Fruit fly (Drosophila melanogaster) whole organism, embryonic: ENCODE data around the gene CG11560.

Experiments used
- B-H1 ChIP-seq: fragments of 200-800 bp; sonication (Bioruptor generic); IDR thresholded peaks from 3 replicates; pipeline ENCODE4 v1.3.6; 2022; ENCODE audit warnings: missing biosample characterization, missing genetic modification characterization
- Bgb ChIP-seq: fragments of 200-800 bp; sonication (Bioruptor generic); IDR thresholded peaks from 2 replicates; pipeline ENCODE4 v1.3.6; 2022; ENCODE audit warnings: missing biosample characterization, missing genetic modification characterization; ENCODE audit not compliant: partially characterized antibody
- Bteb2 ChIP-seq: fragments of 200-800 bp; sonication (Bioruptor generic); optimal IDR thresholded peaks from 2 replicates; lab custom pipeline; 2016; ENCODE audit warnings: missing biosample characterization, missing genetic modification characterization
- CG10543 ChIP-seq: fragments of 200-800 bp; sonication (Bioruptor generic); optimal IDR thresholded peaks from 3 replicates; lab custom pipeline; 2017; ENCODE audit warnings: missing biosample characterization, mild to moderate bottlenecking, missing genetic modification characterization, moderate library complexity
- CG12155 ChIP-seq: fragments of 200-800 bp; sonication (Bioruptor generic); optimal IDR thresholded peaks from 3 replicates; lab custom pipeline; 2016; ENCODE audit warnings: missing biosample characterization, missing genetic modification characterization
- CG12299 ChIP-seq: fragments of 200-800 bp; sonication (Bioruptor generic); optimal IDR thresholded peaks from 2 replicates; lab custom pipeline; 2018; ENCODE audit warnings: missing biosample characterization, mild to moderate bottlenecking, missing genetic modification characterization
- CG12391 ChIP-seq: fragments of 200-800 bp; sonication (Bioruptor generic); optimal IDR thresholded peaks from 3 replicates; lab custom pipeline; 2018; ENCODE audit warnings: missing biosample characterization, mild to moderate bottlenecking, missing genetic modification characterization, moderate library complexity
- CG13775 ChIP-seq: fragments of 200-800 bp; sonication (Bioruptor generic); optimal IDR thresholded peaks from 3 replicates; lab custom pipeline; 2017; ENCODE audit warnings: missing biosample characterization, mild to moderate bottlenecking, missing genetic modification characterization
- CG14965 ChIP-seq: fragments of 200-800 bp; sonication (Bioruptor generic); optimal IDR thresholded peaks from 2 replicates; lab custom pipeline; 2016; ENCODE audit warnings: missing biosample characterization, missing genetic modification characterization, borderline replicate concordance
- CG17361 ChIP-seq: fragments of 200-800 bp; sonication (Bioruptor generic); IDR thresholded peaks from 3 replicates; pipeline ENCODE4 v1.3.6; 2022; ENCODE audit warnings: missing biosample characterization, missing genetic modification characterization
- CG17912 ChIP-seq: fragments of 200-800 bp; sonication (Bioruptor generic); optimal IDR thresholded peaks from 2 replicates; lab custom pipeline; 2018; ENCODE audit warnings: missing biosample characterization, mild to moderate bottlenecking, missing genetic modification characterization
- CG2678 ChIP-seq: fragments of 200-800 bp; sonication (Bioruptor generic); optimal IDR thresholded peaks from 3 replicates; lab custom pipeline; 2019; ENCODE audit warnings: missing biosample characterization, mild to moderate bottlenecking, missing genetic modification characterization, moderate library complexity
- CG32767 ChIP-seq: fragments of 200-800 bp; sonication (Bioruptor generic); IDR thresholded peaks from 2 replicates; pipeline ENCODE4 v1.3.6; 2022; ENCODE audit warnings: missing biosample characterization, missing genetic modification characterization
- CG5180 ChIP-seq: fragments of 200-800 bp; sonication (Bioruptor generic); optimal IDR thresholded peaks from 3 replicates; lab custom pipeline; 2017; ENCODE audit warnings: missing biosample characterization, missing genetic modification characterization, mild to moderate bottlenecking, moderate library complexity, missing genetic modification reagents
- CG6683 ChIP-seq: fragments of 200-800 bp; sonication (Bioruptor generic); optimal IDR thresholded peaks from 2 replicates; lab custom pipeline; 2017; ENCODE audit warnings: missing biosample characterization, mild to moderate bottlenecking, missing genetic modification characterization, missing genetic modification reagents
- CG6765 ChIP-seq: fragments of 200-800 bp; sonication (Bioruptor generic); optimal IDR thresholded peaks from 3 replicates; lab custom pipeline; 2017; ENCODE audit warnings: missing biosample characterization, mild to moderate bottlenecking, missing genetic modification characterization
- CG7357 ChIP-seq: fragments of 200-800 bp; sonication (Bioruptor generic); IDR thresholded peaks from 3 replicates; pipeline ENCODE4 v1.3.6; 2022; ENCODE audit warnings: missing biosample characterization, missing genetic modification characterization
- CG7372 ChIP-seq: fragments of 200-800 bp; sonication (Bioruptor generic); IDR thresholded peaks from 2 replicates; pipeline ENCODE4 v1.3.6; 2022; ENCODE audit warnings: missing biosample characterization, missing genetic modification characterization
- CG7786 ChIP-seq: fragments of 200-800 bp; sonication (Bioruptor generic); optimal IDR thresholded peaks from 2 replicates; lab custom pipeline; 2016; ENCODE audit warnings: missing biosample characterization, missing genetic modification characterization
- CG8089 ChIP-seq: fragments of 200-800 bp; sonication (Bioruptor generic); optimal IDR thresholded peaks from 3 replicates; lab custom pipeline; 2016; ENCODE audit warnings: missing biosample characterization, missing genetic modification characterization
- CG8478 ChIP-seq: fragments of >200 bp; optimal IDR thresholded peaks from 2 replicates; lab custom pipeline; 2018
- CG8924 ChIP-seq: fragments of 200-800 bp; optimal IDR thresholded peaks from 3 replicates; lab custom pipeline; 2019; ENCODE audit warnings: missing biosample characterization, mild to moderate bottlenecking, missing genetic modification characterization, moderate library complexity
- CG9609 ChIP-seq: fragments of 200-800 bp; sonication (Bioruptor generic); optimal IDR thresholded peaks from 3 replicates; lab custom pipeline; 2016; ENCODE audit warnings: missing biosample characterization, missing genetic modification characterization
- CG9817 ChIP-seq: fragments of 200-800 bp; sonication (Bioruptor generic); optimal IDR thresholded peaks from 2 replicates; lab custom pipeline; 2018; ENCODE audit warnings: missing biosample characterization, mild to moderate bottlenecking, missing genetic modification characterization, moderate library complexity
- D19A ChIP-seq: fragments of 200-800 bp; optimal IDR thresholded peaks from 3 replicates; lab custom pipeline; 2019; ENCODE audit warnings: missing biosample characterization, mild to moderate bottlenecking, missing genetic modification characterization, moderate library complexity
- Dref ChIP-seq: fragments of 200-800 bp; sonication (Bioruptor generic); IDR thresholded peaks from 2 replicates; pipeline ENCODE4 v1.3.6; 2022; ENCODE audit warnings: missing biosample characterization, missing genetic modification characterization
- Fer1 ChIP-seq: fragments of 200-800 bp; sonication (Bioruptor generic); optimal IDR thresholded peaks from 2 replicates; lab custom pipeline; 2017; ENCODE audit warnings: missing biosample characterization, mild to moderate bottlenecking, missing genetic modification characterization
- HHEX ChIP-seq: fragments of 200-800 bp; sonication (Bioruptor generic); optimal IDR thresholded peaks from 3 replicates; lab custom pipeline; 2017; ENCODE audit warnings: missing biosample characterization, mild to moderate bottlenecking, missing genetic modification characterization, missing genetic modification reagents
- HmgD ChIP-seq: fragments of 200-800 bp; sonication (Bioruptor generic); optimal IDR thresholded peaks from 3 replicates; lab custom pipeline; 2016; ENCODE audit warnings: missing biosample characterization, missing genetic modification characterization
- Hr39 ChIP-seq: fragments of >200 bp; optimal IDR thresholded peaks from 2 replicates; lab custom pipeline; 2017
- Hsf ChIP-seq: fragments of 200-800 bp; sonication (Bioruptor generic); optimal IDR thresholded peaks from 3 replicates; lab custom pipeline; 2016; ENCODE audit warnings: missing biosample characterization, missing genetic modification characterization
- Jarid2 ChIP-seq: fragments of 200-800 bp; sonication (Bioruptor generic); optimal IDR thresholded peaks from 3 replicates; lab custom pipeline; 2017; ENCODE audit warnings: mild to moderate bottlenecking, missing biosample characterization, missing genetic modification reagents, missing genetic modification characterization
- Med ChIP-seq: fragments of 200-800 bp; sonication (Bioruptor generic); peaks from one replicate; lab custom pipeline; 2016; ENCODE audit warnings: missing biosample characterization, missing genetic modification characterization, mild to moderate bottlenecking, inconsistent platforms, moderate library complexity
- Poxn ChIP-seq: fragments of 200-800 bp; sonication (Bioruptor generic); IDR thresholded peaks from 2 replicates; pipeline ENCODE4 v1.3.6; 2022; ENCODE audit warnings: missing biosample characterization, missing genetic modification characterization
- Ptx1 ChIP-seq: fragments of 200-800 bp; sonication (Bioruptor generic); IDR thresholded peaks from 2 replicates; pipeline ENCODE4 v1.3.6; 2022; ENCODE audit warnings: missing biosample characterization, missing genetic modification characterization
- Six4 ChIP-seq: fragments of 200-800 bp; sonication (Bioruptor generic); optimal IDR thresholded peaks from 2 replicates; lab custom pipeline; 2016; ENCODE audit warnings: missing biosample characterization, missing genetic modification characterization
- Ssrp ChIP-seq: fragments of 200-800 bp; sonication (Bioruptor generic); optimal IDR thresholded peaks from 2 replicates; lab custom pipeline; 2018; ENCODE audit warnings: missing biosample characterization, mild to moderate bottlenecking, missing genetic modification characterization, moderate library complexity
- crp ChIP-seq, 2 experiments: fragments of 200-800 bp; sonication (Bioruptor generic); optimal IDR thresholded peaks; 2 replicates in 1 of 2; 3 replicates in 1 of 2; lab custom pipeline; 2017; ENCODE audit warnings: missing biosample characterization in 2 of 2, missing genetic modification characterization in 2 of 2, mild to moderate bottlenecking in 1 of 2, moderate library complexity in 1 of 2
- dysf ChIP-seq: fragments of 200-800 bp; sonication (Bioruptor generic); IDR thresholded peaks from 3 replicates; pipeline ENCODE4 v1.3.6; 2022; ENCODE audit warnings: missing biosample characterization, missing genetic modification characterization
- h ChIP-seq: fragments of >200 bp; optimal IDR thresholded peaks from 2 replicates; lab custom pipeline; 2017
- hkb ChIP-seq, 2 experiments: fragments of 200-800 bp in 1 of 2; fragments of >200 bp in 1 of 2; sonication (Bioruptor generic) in 1 of 2; IDR thresholded peaks in 1 of 2; optimal IDR thresholded peaks in 1 of 2; 2 replicates each; pipeline versions ENCODE4 v1.3.6 to Lab custom; 2017 to 2022; ENCODE audit warnings: missing biosample characterization in 1 of 2, missing genetic modification characterization in 1 of 2
- lilli ChIP-seq: fragments of 200-800 bp; sonication (Bioruptor generic); optimal IDR thresholded peaks from 3 replicates; lab custom pipeline; 2016; ENCODE audit warnings: missing biosample characterization, missing genetic modification characterization
- nerfin-2 ChIP-seq: fragments of 200-800 bp; sonication (Bioruptor generic); IDR thresholded peaks from 2 replicates; pipeline ENCODE4 v1.3.6; 2022; ENCODE audit warnings: missing biosample characterization, missing genetic modification characterization; ENCODE audit not compliant: partially characterized antibody
- otp ChIP-seq: fragments of 200-800 bp; sonication (Bioruptor generic); IDR thresholded peaks from 3 replicates; pipeline ENCODE4, ENCODE4 v1.3.6; 2022; ENCODE audit warnings: missing biosample characterization, missing genetic modification characterization
- ranshi ChIP-seq: fragments of 200-800 bp; sonication (Bioruptor generic); IDR thresholded peaks from 2 replicates; pipeline ENCODE4 v1.3.6; 2022; ENCODE audit warnings: missing biosample characterization, missing genetic modification characterization
- sd ChIP-seq: fragments of 200-800 bp; sonication (Bioruptor generic); optimal IDR thresholded peaks from 3 replicates; lab custom pipeline; 2018; ENCODE audit warnings: missing biosample characterization, mild to moderate bottlenecking, missing genetic modification characterization, moderate library complexity
- stwl ChIP-seq: fragments of 200-800 bp; sonication (Bioruptor generic); optimal IDR thresholded peaks from 3 replicates; lab custom pipeline; 2018; ENCODE audit warnings: missing biosample characterization, mild to moderate bottlenecking, missing genetic modification characterization, moderate library complexity
- sug ChIP-seq: fragments of 200-800 bp; optimal IDR thresholded peaks from 2 replicates; lab custom pipeline; 2019; ENCODE audit warnings: missing biosample characterization, mild to moderate bottlenecking, missing genetic modification characterization, moderate library complexity
- toy ChIP-seq: fragments of 200-800 bp; sonication (Bioruptor generic); IDR thresholded peaks from 2 replicates; pipeline ENCODE4 v1.3.6; 2022; ENCODE audit warnings: missing biosample characterization, missing genetic modification characterization

The CG11560 gene

dm6 chr3L:12081679-12082520, 37.9 kb upstream of the CG11560 start, which contains the start of gene Sema5c (continued):
- TF ChIP-seq Bgb (GFP tag; lab: Robert Waterston, UW) (peak; percentile 53; the same call in 1 of the 2 replicates), CG12155 (peak; percentile 26), Dref (no peak), Fer1 (GFP tag; lab: Kevin White, UChicago) (peak; percentile 37), dysf (peak; percentile 44), crp (GFP tag; optimal IDR thresholded peaks at IDR 0.05; lab: Kevin White, UChicago) (no peak), CG10543 (GFP tag; lab: Kevin White, UChicago) (peak; percentile 25), sd (tag; lab: Kevin White, UChicago) (peak; percentile 1), CG6765 (GFP tag; lab: Kevin White, UChicago) (peak; percentile 15), CG12299 (tag; lab: Kevin White, UChicago) (no peak), CG8089 (GFP tag; lab: Kevin White, UChicago) (peak; percentile 28), Jarid2 (peak; percentile 98), CG32767 (GFP tag; lab: Robert Waterston, UW) (no peak), CG2678 (tag; lab: Kevin White, UChicago) (peak; percentile 86), h (no peak), CG7357 (GFP tag; lab: Robert Waterston, UW) (peak; percentile 44; the same call in 1 of the 3 replicates), HHEX (GFP tag; lab: Kevin White, UChicago) (peak; percentile 57), toy (GFP tag; lab: Robert Waterston, UW) (no peak; the same call in 1 of the 2 replicates), CG7372 (GFP tag; lab: Robert Waterston, UW) (no peak), B-H1 (GFP tag; lab: Robert Waterston, UW) (no peak; the same call in 2 of the 3 replicates), Bteb2 (no peak), ranshi (GFP tag; lab: Robert Waterston, UW) (peak; percentile 63), Hsf (GFP tag; lab: Kevin White, UChicago) (no peak), sug (tag; lab: Kevin White, UChicago) (peak; percentile 31), Hr39 (lab: Kevin White, UChicago) (no peak), CG8478 (lab: Kevin White, UChicago) (no peak), CG7786 (GFP tag; lab: Kevin White, UChicago) (no peak), CG12391 (tag; lab: Kevin White, UChicago) (peak; percentile 80), Ptx1 (peak; percentile 54), D19A (tag; lab: Kevin White, UChicago) (peak; percentile 57), otp (GFP tag; lab: Robert Waterston, UW) (0 out of 3 replicates have a peak, but pooled peaks have one; percentile 25), CG17912 (GFP tag; lab: Kevin White, UChicago) (no peak), Six4 (GFP tag; lab: Kevin White, UChicago) (peak; percentile 9), CG13775 (peak; percentile 87), Poxn (GFP tag; lab: Robert Waterston, UW) (no peak), CG14965 (GFP tag; lab: Kevin White, UChicago) (no peak), lilli (GFP tag; lab: Kevin White, UChicago) (peak; percentile 18), Med (GFP tag; lab: Kevin White, UChicago) (peak; percentile 83), CG9609 (peak; percentile 34), Ssrp (tag; lab: Kevin White, UChicago) (peak; percentile 84), stwl (tag; lab: Kevin White, UChicago) (peak; percentile 18), nerfin-2 (no peak), CG9817 (peak; percentile 35), CG6683 (peak; percentile 22), CG8924 (peak; percentile 87), CG5180 (peak; percentile 53), CG17361 (GFP tag; lab: Robert Waterston, UW) (peak; percentile 96), hkb (optimal IDR thresholded peaks at IDR 0.05; lab: Kevin White, UChicago) (no peak), hkb (GFP tag; IDR thresholded peaks at IDR 0.05; lab: Robert Waterston, UW) (0 out of 2 replicates have a peak, but pooled peaks have one; percentile 15), HmgD (GFP tag; lab: Kevin White, UChicago) (no peak)
